Worm (Caenorhabditis elegans): ENCODE data around the gene F40F12.3.
A peak's percentile ranks its signal among the peaks of the same experiment; 100 is the strongest.

Gene F40F12.3

ce11 chrIII:9920764-9921163, at the start of gene F40F12.3:
TSS of gene F40F12.3 (minus strand) at chrIII:9920864.
- TF ChIP-seq sptf-1 (tag; optimal IDR thresholded peaks at IDR 0.05) (no peak), ztf-11 (tag; optimal IDR thresholded peaks at IDR 0.05) (no peak), unc-62 (GFP tag; optimal IDR thresholded peaks at IDR 0.05) (no peak), ceh-88 (GFP tag; IDR thresholded peaks at IDR 0.05) (no peak), nhr-90 (tag; optimal IDR thresholded peaks at IDR 0.05; ENCODE audit: poor library complexity) (no peak)

- TF ChIP-seq egl-13 (tag; optimal IDR thresholded peaks at IDR 0.05): no peak
- no peak for TF ChIP-seq blmp-1 (tag; optimal IDR thresholded peaks at IDR 0.05)
- no peak for TF ChIP-seq unc-130 (tag; optimal IDR thresholded peaks at IDR 0.05)
- no peak for TF ChIP-seq isw-1 (GFP tag; IDR thresholded peaks at IDR 0.05)
- no peak for TF ChIP-seq rnt-1 (tag; optimal IDR thresholded peaks at IDR 0.05)
- no peak for TF ChIP-seq C04F5.9 (tag; optimal IDR thresholded peaks at IDR 0.05)
- TF ChIP-seq efl-3 (GFP tag; optimal IDR thresholded peaks at IDR 0.05): no peak
- no peak for TF ChIP-seq hpl-2 (GFP tag; optimal IDR thresholded peaks at IDR 0.05)
- TF ChIP-seq egl-27 (tag; optimal IDR thresholded peaks at IDR 0.05): no peak
- no peak for TF ChIP-seq tlp-1 (tag; optimal IDR thresholded peaks at IDR 0.05)
- no peak for TF ChIP-seq efl-1 (optimal IDR thresholded peaks at IDR 0.05)
- no peak for TF ChIP-seq efl-1 (GFP tag; optimal IDR thresholded peaks at IDR 0.05 in 1 of 2)
- TF ChIP-seq nhr-85 (tag): no peak
Observed at ce11 chrIII:9969371-9969770, 48.7 kb upstream of the F40F12.3 start.

ce11 chrIII:9965444-9965843, 44.8 kb upstream of the F40F12.3 start:
- TF ChIP-seq ets-5 (GFP tag; IDR thresholded peaks at IDR 0.05) (no peak), blmp-1 (tag; optimal IDR thresholded peaks at IDR 0.05) (peak; percentile 39)

- no peak for TF ChIP-seq skn-1 (tag; optimal IDR thresholded peaks at IDR 0.05)
- TF ChIP-seq tbx-2 (tag; optimal IDR thresholded peaks at IDR 0.05): no peak
- TF ChIP-seq vab-15 (tag; optimal IDR thresholded peaks at IDR 0.05): no peak
- no peak for TF ChIP-seq pax-3 (tag; optimal IDR thresholded peaks at IDR 0.05)
- TF ChIP-seq blmp-1 (tag; optimal IDR thresholded peaks at IDR 0.05): no peak
- TF ChIP-seq nhr-237 (tag; optimal IDR thresholded peaks at IDR 0.05): no peak
- no peak for TF ChIP-seq ztf-4 (tag; optimal IDR thresholded peaks at IDR 0.05)
- no peak for TF ChIP-seq egl-27 (tag; optimal IDR thresholded peaks at IDR 0.05)
Observed at ce11 chrIII:9964416-9964815, 43.8 kb upstream of the F40F12.3 start.

- TF ChIP-seq dpl-1 (GFP tag; optimal IDR thresholded peaks at IDR 0.05) (no peak), ztf-4 (tag; optimal IDR thresholded peaks at IDR 0.05) (no peak)
Observed at ce11 chrIII:9963447-9963846, 42.8 kb upstream of the F40F12.3 start.

- TF ChIP-seq ztf-11 (tag; optimal IDR thresholded peaks at IDR 0.05) (no peak), zip-4 (GFP tag; optimal IDR thresholded peaks at IDR 0.05) (peak; percentile 54), efl-3 (GFP tag; optimal IDR thresholded peaks at IDR 0.05) (no peak), skn-1 (tag; optimal IDR thresholded peaks at IDR 0.05) (peak; percentile 69), irx-1 (tag; optimal IDR thresholded peaks at IDR 0.05) (no peak), ets-5 (GFP tag; IDR thresholded peaks at IDR 0.05) (no peak), nhr-28 (tag; optimal IDR thresholded peaks at IDR 0.05) (no peak), pqm-1 (tag; optimal IDR thresholded peaks at IDR 0.05) (no peak), unc-98 (GFP tag; IDR thresholded peaks at IDR 0.05) (no peak), jun-1 (tag; optimal IDR thresholded peaks at IDR 0.05) (peak; percentile 88), nhr-47 (tag; optimal IDR thresholded peaks at IDR 0.05) (no peak), unc-130 (tag; optimal IDR thresholded peaks at IDR 0.05) (no peak), fos-1 (tag; optimal IDR thresholded peaks at IDR 0.05) (peak; percentile 27), unc-86 (tag; optimal IDR thresholded peaks at IDR 0.05) (no peak), nhr-20 (tag; optimal IDR thresholded peaks at IDR 0.05) (no peak), hpl-2 (GFP tag; optimal IDR thresholded peaks at IDR 0.05) (no peak), unc-30 (tag; optimal IDR thresholded peaks at IDR 0.05) (no peak), aly-2 (tag; optimal IDR thresholded peaks at IDR 0.05) (no peak), Y116A8C.19 (tag; optimal IDR thresholded peaks at IDR 0.05; ENCODE audit: borderline replicate concordance) (no peak), elt-2 (tag; optimal IDR thresholded peaks at IDR 0.05) (no peak), nhr-85 (tag) (peak; percentile 52), nhr-84 (tag; optimal IDR thresholded peaks at IDR 0.05) (no peak), lsy-2 (tag; optimal IDR thresholded peaks at IDR 0.05) (no peak), zag-1 (tag; optimal IDR thresholded peaks at IDR 0.05) (no peak)
Observed at ce11 chrIII:9956665-9957401, 36.2 kb upstream of the F40F12.3 start, which contains the start of gene alx-1. TSS of gene alx-1 (plus strand) at chrIII:9957351.
